Fruit fly (Drosophila melanogaster): ENCODE data around the gene CG5274.

The CG5274 gene

dm6 chr3L:20393357-20393756 is 34.1 kb downstream of the CG5274 start, which contains the start of gene CG33969 (continued):
- peak; percentile 6; the same call in 1 of the 2 replicates for TF ChIP-seq Bgb (GFP tag; IDR thresholded peaks at IDR 0.05; ENCODE audit: partially characterized antibody)
- no peak for TF ChIP-seq Drgx (GFP tag; IDR thresholded peaks at IDR 0.05)
- no peak for TF ChIP-seq kah (GFP tag; optimal IDR thresholded peaks at IDR 0.05)
- TF ChIP-seq MESR4 (GFP tag; optimal IDR thresholded peaks at IDR 0.05), result peak; percentile 57
- TF ChIP-seq CG7839 (tag; optimal IDR thresholded peaks at IDR 0.05), result no peak
- no peak for TF ChIP-seq CG2875 (GFP tag; optimal IDR thresholded peaks at IDR 0.05)
- TF ChIP-seq Sry-δ (GFP tag; optimal IDR thresholded peaks at IDR 0.05), result peak; percentile 40
- peak; percentile 65 for TF ChIP-seq Med (GFP tag)
- TF ChIP-seq CG31388 (GFP tag; optimal IDR thresholded peaks at IDR 0.05), result no peak
- TF ChIP-seq Awh (GFP tag; IDR thresholded peaks at IDR 0.05), result no peak
- no peak for TF ChIP-seq Sox102F (GFP tag; optimal IDR thresholded peaks at IDR 0.05)
- TF ChIP-seq Jarid2 (GFP tag; optimal IDR thresholded peaks at IDR 0.05), result no peak
- no peak for TF ChIP-seq mirr (GFP tag; optimal IDR thresholded peaks at IDR 0.05)
- TF ChIP-seq Vsx1 (GFP tag; optimal IDR thresholded peaks at IDR 0.05), result peak; percentile 20
- TF ChIP-seq run (tag; optimal IDR thresholded peaks at IDR 0.05), result no peak
- TF ChIP-seq CG3995 (GFP tag; optimal IDR thresholded peaks at IDR 0.05), result peak; percentile 5
- peak; percentile 28 for TF ChIP-seq HmgZ (tag; optimal IDR thresholded peaks at IDR 0.05)
- no peak for TF ChIP-seq CrebB (tag; optimal IDR thresholded peaks at IDR 0.05)
- no peak for TF ChIP-seq crol (GFP tag; IDR thresholded peaks at IDR 0.05)
- no peak for TF ChIP-seq da (GFP tag; optimal IDR thresholded peaks at IDR 0.05)
- no peak for TF ChIP-seq Eip74EF (GFP tag; optimal IDR thresholded peaks at IDR 0.05)
- peak; percentile 2 for TF ChIP-seq sug (tag; optimal IDR thresholded peaks at IDR 0.05)
- no peak for TF ChIP-seq CG16779 (GFP tag; IDR thresholded peaks at IDR 0.05)
- peak; percentile 49; the same call in 1 of the 3 replicates for TF ChIP-seq CG34224 (GFP tag; IDR thresholded peaks at IDR 0.05; ENCODE audit: partially characterized antibody)
- TF ChIP-seq CG11504 (tag; optimal IDR thresholded peaks at IDR 0.05), result peak; percentile 29
- TF ChIP-seq CG9797 (GFP tag; optimal IDR thresholded peaks at IDR 0.05), result no peak
- TF ChIP-seq ro (GFP tag; IDR thresholded peaks at IDR 0.05), result no peak
- TF ChIP-seq CG12659 (GFP tag; optimal IDR thresholded peaks at IDR 0.05), result peak; percentile 22
- peak; percentile 58 for TF ChIP-seq CG9437 (GFP tag; optimal IDR thresholded peaks at IDR 0.05)
- no peak for TF ChIP-seq esg (GFP tag; conservative IDR thresholded peaks at IDR 0.05)
- TF ChIP-seq Rfx (GFP tag; IDR thresholded peaks at IDR 0.05), result no peak
- TF ChIP-seq Deaf1 (tag; optimal IDR thresholded peaks at IDR 0.05), result peak; percentile 11
- TF ChIP-seq BEAF-32 (GFP tag; optimal IDR thresholded peaks at IDR 0.05), result peak; percentile 58
- TF ChIP-seq CG15696 (tag; optimal IDR thresholded peaks at IDR 0.05), result no peak
- TF ChIP-seq gcm2 (GFP tag; optimal IDR thresholded peaks at IDR 0.05), result no peak
- TF ChIP-seq CG15269 (tag; optimal IDR thresholded peaks at IDR 0.05), result no peak
- TF ChIP-seq CG2199 (GFP tag; IDR thresholded peaks at IDR 0.05), result 0 out of 3 replicates have a peak, but pooled peaks have one; percentile 11
- TF ChIP-seq Mes4 (GFP tag; optimal IDR thresholded peaks at IDR 0.05), result no peak
- peak; percentile 42 for TF ChIP-seq CG15514 (GFP tag; optimal IDR thresholded peaks at IDR 0.05)
- TF ChIP-seq CG1603 (tag; optimal IDR thresholded peaks at IDR 0.05), result peak; percentile 66
- TF ChIP-seq her (GFP tag; optimal IDR thresholded peaks at IDR 0.05), result peak; percentile 37
- TF ChIP-seq Aef1 (GFP tag; IDR thresholded peaks at IDR 0.05), result no peak
- TF ChIP-seq wek (GFP tag; optimal IDR thresholded peaks at IDR 0.05), result no peak
- no peak for TF ChIP-seq Kr (GFP tag; optimal IDR thresholded peaks at IDR 0.05)
- peak; percentile 32; the same call in 1 of the 2 replicates for TF ChIP-seq hbn (GFP tag; IDR thresholded peaks at IDR 0.05; ENCODE audit: partially characterized antibody)
- TF ChIP-seq vnd (GFP tag; IDR thresholded peaks at IDR 0.05; ENCODE audit: partially characterized antibody), result no peak
- TF ChIP-seq tna (GFP tag; IDR thresholded peaks at IDR 0.05; ENCODE audit: partially characterized antibody), result no peak

All from whole organism, embryonic.